Fruit fly (Drosophila melanogaster) whole organism, embryonic: ENCODE measurements around the gene CG17239.

ENCODE experiments used
- Atf6 ChIP-seq: fragments of 200-800 bp; sonication (Bioruptor generic); IDR thresholded peaks from 2 replicates; pipeline ENCODE4 v1.3.6; 2022; ENCODE audit warnings: missing biosample characterization, missing genetic modification characterization
- CG15073 ChIP-seq: fragments of 200-800 bp; sonication (Bioruptor generic); optimal IDR thresholded peaks from 2 replicates; lab custom pipeline; 2016; ENCODE audit warnings: missing biosample characterization, missing genetic modification characterization
- CG17328 ChIP-seq: fragments of 200-800 bp; sonication (Bioruptor generic); IDR thresholded peaks from 2 replicates; pipeline ENCODE4 v1.3.6; 2022; ENCODE audit warnings: missing biosample characterization, missing genetic modification characterization
- CG5180 ChIP-seq: fragments of 200-800 bp; sonication (Bioruptor generic); optimal IDR thresholded peaks from 3 replicates; lab custom pipeline; 2017; ENCODE audit warnings: missing biosample characterization, missing genetic modification characterization, mild to moderate bottlenecking, moderate library complexity, missing genetic modification reagents
- CG7357 ChIP-seq: fragments of 200-800 bp; sonication (Bioruptor generic); IDR thresholded peaks from 3 replicates; pipeline ENCODE4 v1.3.6; 2022; ENCODE audit warnings: missing biosample characterization, missing genetic modification characterization
- CG9797 ChIP-seq: fragments of 200-800 bp; sonication (Bioruptor generic); optimal IDR thresholded peaks from 3 replicates; lab custom pipeline; 2018; ENCODE audit warnings: missing biosample characterization, mild to moderate bottlenecking, missing genetic modification characterization
- Hr51 ChIP-seq, 2 experiments: fragments of 200-800 bp; sonication (Bioruptor generic); optimal IDR thresholded peaks; 2 replicates in 1 of 2; 3 replicates in 1 of 2; lab custom pipeline; 2016 to 2018; ENCODE audit warnings: missing biosample characterization in 2 of 2, missing genetic modification characterization in 2 of 2, mild to moderate bottlenecking in 1 of 2, moderate library complexity in 1 of 2
- Side ChIP-seq: fragments of 200-800 bp; sonication (Bioruptor generic); optimal IDR thresholded peaks from 2 replicates; lab custom pipeline; 2016; ENCODE audit warnings: missing biosample characterization, missing genetic modification characterization
- pros ChIP-seq: fragments of 200-800 bp; sonication (Bioruptor generic); optimal IDR thresholded peaks from 3 replicates; lab custom pipeline; 2019; ENCODE audit warnings: missing biosample characterization, mild to moderate bottlenecking, missing genetic modification characterization, moderate library complexity
- stc ChIP-seq: fragments of 200-800 bp; sonication (Bioruptor generic); IDR thresholded peaks from 2 replicates; pipeline ENCODE4 v1.3.6; 2022; ENCODE audit warnings: missing biosample characterization, missing genetic modification characterization

dm6 chr2L:2238151-2238550, 14.0 kb downstream of the CG17239 start, which contains the start of gene Tengl3:
- TF ChIP-seq CG7357 (no peak), CG15073 (GFP tag; lab: Kevin White, UChicago) (no peak), CG17328 (GFP tag; lab: Robert Waterston, UW) (no peak), Atf6 (no peak), CG5180 (no peak), pros (GFP tag; lab: Kevin White, UChicago) (no peak), CG9797 (no peak), Hr51 (GFP tag; optimal IDR thresholded peaks at IDR 0.05; lab: Kevin White, UChicago) (no peak), stc (GFP tag; lab: Robert Waterston, UW) (no peak), Side (GFP tag; lab: Kevin White, UChicago) (no peak)
